Worm (Caenorhabditis elegans) whole organism, L2 larva: ENCODE measurements around the gene M05D6.9.

Source experiments
- C34F6.9 ChIP-seq: fragments of 150-350 bp; optimal IDR thresholded peaks from 2 replicates; lab custom pipeline; 2014; ENCODE audit warnings: missing biosample characterization, missing genetic modification characterization
- F13H6.1 ChIP-seq: sonication (generic microtip); optimal IDR thresholded peaks from 2 replicates; lab custom pipeline; 2016; ENCODE audit warnings: missing genetic modification characterization, missing compliant biosample characterization
- R02D3.7 ChIP-seq: fragments of 150-350 bp; optimal IDR thresholded peaks from 2 replicates; lab custom pipeline; 2014; ENCODE audit warnings: missing biosample characterization, missing genetic modification characterization
- ZK546.5 ChIP-seq: sonication (generic microtip); optimal IDR thresholded peaks from 2 replicates; lab custom pipeline; 2017; ENCODE audit warnings: missing biosample characterization, missing genetic modification characterization
- alr-1 ChIP-seq: fragments of 150-350 bp; optimal IDR thresholded peaks from 2 replicates; lab custom pipeline; 2014; ENCODE audit warnings: missing biosample characterization, missing genetic modification characterization
- aly-2 ChIP-seq: fragments of 150-350 bp; optimal IDR thresholded peaks from 2 replicates; lab custom pipeline; 2014; ENCODE audit warnings: missing biosample characterization, missing genetic modification characterization
- ama-1 ChIP-seq: fragments of 150-350 bp; optimal IDR thresholded peaks from 2 replicates; lab custom pipeline; 2018; ENCODE audit warnings: inconsistent platforms
- blmp-1 ChIP-seq: sonication (generic microtip); optimal IDR thresholded peaks from 2 replicates; lab custom pipeline; 2017; ENCODE audit warnings: missing genetic modification characterization, mild to moderate bottlenecking, missing compliant biosample characterization, antibody characterized with exemption, moderate library complexity; ENCODE audit not compliant: insufficient read depth
- ceh-16 ChIP-seq: fragments of 150-350 bp; optimal IDR thresholded peaks from 2 replicates; lab custom pipeline; 2014; ENCODE audit warnings: missing biosample characterization, missing genetic modification characterization
- crh-2 ChIP-seq: sonication (generic microtip); optimal IDR thresholded peaks from 2 replicates; lab custom pipeline; 2017; ENCODE audit warnings: missing biosample characterization, missing genetic modification characterization
- dmd-4 ChIP-seq: sonication (generic microtip); optimal IDR thresholded peaks from 2 replicates; lab custom pipeline; 2017; ENCODE audit warnings: missing biosample characterization, missing genetic modification characterization
- elt-3 ChIP-seq: sonication (generic microtip); optimal IDR thresholded peaks from 2 replicates; lab custom pipeline; 2017; ENCODE audit warnings: missing biosample characterization, missing genetic modification characterization
- gmeb-1 ChIP-seq: fragments of 150-350 bp; optimal IDR thresholded peaks from 2 replicates; lab custom pipeline; 2014; ENCODE audit warnings: missing biosample characterization, missing genetic modification characterization
- lin-11 ChIP-seq: fragments of 150-350 bp; sonication (generic microtip); optimal IDR thresholded peaks from 2 replicates; lab custom pipeline; 2014; ENCODE audit warnings: missing biosample characterization, missing genetic modification characterization, inconsistent platforms, mixed read lengths
- lin-13 ChIP-seq: fragments of 150-350 bp; optimal IDR thresholded peaks from 2 replicates; lab custom pipeline; 2014; ENCODE audit warnings: missing biosample characterization, missing genetic modification reagents, missing genetic modification characterization
- lin-39 ChIP-seq: fragments of 150-350 bp; optimal IDR thresholded peaks from 2 replicates; lab custom pipeline; 2014; ENCODE audit warnings: missing biosample characterization, missing genetic modification reagents, missing genetic modification characterization
- lsy-2 ChIP-seq, 2 experiments: fragments of 150-350 bp in 1 of 2; sonication (generic microtip) in 1 of 2; optimal IDR thresholded peaks; 2 replicates each; lab custom pipeline; 2014 to 2017; ENCODE audit warnings: missing biosample characterization in 2 of 2, missing genetic modification characterization in 2 of 2
- mab-5 ChIP-seq: fragments of 150-350 bp; optimal IDR thresholded peaks from 2 replicates; lab custom pipeline; 2014; ENCODE audit warnings: missing biosample characterization, missing genetic modification characterization
- nhr-11 ChIP-seq: fragments of 150-350 bp; optimal IDR thresholded peaks from 2 replicates; lab custom pipeline; 2014; ENCODE audit warnings: missing biosample characterization, missing genetic modification characterization
- nhr-12 ChIP-seq: fragments of 150-350 bp; optimal IDR thresholded peaks from 2 replicates; lab custom pipeline; 2014; ENCODE audit warnings: missing biosample characterization, missing genetic modification characterization
- nhr-129 ChIP-seq: fragments of 150-350 bp; optimal IDR thresholded peaks from 2 replicates; lab custom pipeline; 2014; ENCODE audit warnings: missing biosample characterization, missing genetic modification characterization
- nhr-21 ChIP-seq: fragments of 150-350 bp; optimal IDR thresholded peaks from 2 replicates; lab custom pipeline; 2014; ENCODE audit warnings: missing biosample characterization, missing genetic modification characterization
- nhr-23 ChIP-seq: fragments of 150-350 bp; optimal IDR thresholded peaks from 2 replicates; lab custom pipeline; 2014; ENCODE audit warnings: missing biosample characterization, missing genetic modification reagents, missing genetic modification characterization
- nhr-237 ChIP-seq: fragments of 150-350 bp; optimal IDR thresholded peaks from 2 replicates; lab custom pipeline; 2014; ENCODE audit warnings: missing biosample characterization, missing genetic modification characterization
- nhr-25 ChIP-seq: fragments of 150-350 bp; sonication (generic microtip); optimal IDR thresholded peaks from 3 replicates; lab custom pipeline; 2014; ENCODE audit warnings: missing biosample characterization, missing genetic modification characterization
- nhr-77 ChIP-seq: fragments of 150-350 bp; optimal IDR thresholded peaks from 2 replicates; lab custom pipeline; 2014; ENCODE audit warnings: missing biosample characterization, missing genetic modification characterization
- peb-1 ChIP-seq: fragments of 150-350 bp; optimal IDR thresholded peaks from 2 replicates; lab custom pipeline; 2014; ENCODE audit warnings: missing biosample characterization, missing genetic modification characterization
- sma-3 ChIP-seq: sonication (generic microtip); optimal IDR thresholded peaks from 2 replicates; lab custom pipeline; 2016; ENCODE audit warnings: missing genetic modification reagents, missing genetic modification characterization, missing compliant biosample characterization
- sma-9 ChIP-seq, 2 experiments: fragments of 150-350 bp in 1 of 2; sonication (generic microtip) in 1 of 2; optimal IDR thresholded peaks; 2 replicates each; lab custom pipeline; 2014 to 2016; ENCODE audit warnings: missing genetic modification characterization in 2 of 2, mild to moderate bottlenecking in 1 of 2, missing biosample characterization in 1 of 2, missing compliant biosample characterization in 1 of 2, missing genetic modification reagents in 1 of 2, moderate library complexity in 1 of 2
- snpc-4 ChIP-seq: fragments of 150-350 bp; optimal IDR thresholded peaks from 2 replicates; lab custom pipeline; 2014; ENCODE audit warnings: missing biosample characterization, missing genetic modification characterization
- unc-39 ChIP-seq: fragments of 150-350 bp; optimal IDR thresholded peaks from 2 replicates; lab custom pipeline; 2014; ENCODE audit warnings: missing biosample characterization, missing genetic modification characterization
- unc-55 ChIP-seq: fragments of 150-350 bp; sonication (generic microtip); optimal IDR thresholded peaks from 3 replicates; lab custom pipeline; 2014; ENCODE audit warnings: missing biosample characterization, missing genetic modification reagents, missing genetic modification characterization
- zag-1 ChIP-seq: fragments of 150-350 bp; optimal IDR thresholded peaks from 2 replicates; lab custom pipeline; 2014; ENCODE audit warnings: missing biosample characterization, missing genetic modification characterization
- ztf-1 ChIP-seq: fragments of 200-800 bp; sonication (Bioruptor generic); conservative IDR thresholded peaks from 2 replicates; pipeline ENCODE4 v1.3.6; 2022; ENCODE audit warnings: missing genetic modification characterization, missing compliant biosample characterization
- ztf-11 ChIP-seq: sonication (generic microtip); optimal IDR thresholded peaks from 2 replicates; lab custom pipeline; 2017; ENCODE audit warnings: missing biosample characterization, missing genetic modification characterization

Gene M05D6.9

DNA sequence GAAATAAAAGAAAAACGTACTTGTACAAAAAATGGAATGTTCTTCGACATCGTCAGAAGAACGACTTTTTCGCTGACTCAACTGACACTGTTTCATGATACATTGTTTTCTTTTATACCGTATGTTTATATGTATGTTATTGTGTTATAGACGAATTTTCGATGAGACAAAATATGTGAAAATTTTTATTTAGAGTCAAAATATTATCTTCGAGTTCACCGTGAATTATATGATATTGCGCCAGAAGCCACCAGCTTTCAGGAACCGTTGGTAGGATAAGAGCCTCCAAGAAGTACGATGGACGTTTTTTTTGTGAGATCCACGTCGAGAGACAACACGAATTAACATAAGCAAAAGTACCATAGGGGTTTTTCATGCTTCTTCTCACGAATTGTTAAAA, 38.0 kb upstream of the M05D6.9 start, which contains the start of gene F22B5.6:
Gene F22B5.6, minus strand, starts transcription at position 101 of the 400 bp plus-strand sequence.
- TF ChIP-seq ama-1 (lab: Kevin White, UChicago) (no peak), ztf-11 (tag; lab: Kevin White, UChicago) (no peak), unc-39 (tag; lab: Kevin White, UChicago) (no peak), snpc-4 (no peak), blmp-1 (tag; lab: Kevin White, UChicago) (no peak)

DNA sequence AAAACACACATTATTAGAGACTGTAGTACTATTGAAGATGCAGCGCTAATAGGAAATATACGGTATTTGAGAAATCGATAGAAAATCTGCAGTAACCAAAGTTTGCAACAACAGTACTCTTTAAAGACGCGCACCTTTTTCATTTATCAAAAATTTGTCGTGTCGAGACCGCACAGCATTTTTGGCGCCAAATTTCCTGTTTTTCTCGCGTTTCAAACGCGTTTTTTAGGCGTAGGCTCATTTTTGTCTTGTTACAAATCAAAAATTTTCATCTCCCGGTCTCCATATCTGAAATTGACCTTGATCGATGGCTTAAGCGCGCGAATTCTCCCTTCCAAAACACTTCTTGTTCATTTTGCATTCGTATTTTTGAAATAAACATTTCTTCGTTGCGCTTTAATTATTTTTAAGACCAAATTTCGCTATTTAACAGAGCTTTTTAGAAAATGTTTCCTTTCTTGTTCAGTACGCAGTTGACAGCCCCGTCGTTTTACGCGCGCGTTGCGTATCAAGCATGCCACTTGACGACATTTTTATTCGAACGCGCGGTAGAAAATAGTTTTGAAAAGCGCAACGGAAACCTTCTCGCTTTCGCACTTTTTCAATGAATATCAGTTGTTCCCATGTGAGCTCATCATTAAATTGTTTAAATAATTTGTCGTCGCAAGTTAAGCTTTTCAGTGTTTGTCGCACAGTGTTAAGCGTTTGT, 37.2 kb upstream of the M05D6.9 start:
- TF ChIP-seq nhr-77 (tag; lab: Kevin White, UChicago) (no peak), nhr-25 (tag; lab: Kevin White, UChicago) (no peak), lin-13 (GFP tag; lab: Kevin White, UChicago) (no peak), F13H6.1 (tag; lab: Kevin White, UChicago) (no peak), lin-39 (tag; lab: Kevin White, UChicago) (no peak), peb-1 (tag; lab: Kevin White, UChicago) (no peak), zag-1 (no peak), ZK546.5 (no peak), nhr-129 (tag; lab: Kevin White, UChicago) (no peak), snpc-4 (no peak), nhr-12 (no peak), ama-1 (lab: Kevin White, UChicago) (no peak), nhr-237 (no peak), elt-3 (tag; lab: Kevin White, UChicago) (no peak), mab-5 (tag; lab: Kevin White, UChicago) (no peak), nhr-11 (tag; lab: Kevin White, UChicago) (no peak)

DNA sequence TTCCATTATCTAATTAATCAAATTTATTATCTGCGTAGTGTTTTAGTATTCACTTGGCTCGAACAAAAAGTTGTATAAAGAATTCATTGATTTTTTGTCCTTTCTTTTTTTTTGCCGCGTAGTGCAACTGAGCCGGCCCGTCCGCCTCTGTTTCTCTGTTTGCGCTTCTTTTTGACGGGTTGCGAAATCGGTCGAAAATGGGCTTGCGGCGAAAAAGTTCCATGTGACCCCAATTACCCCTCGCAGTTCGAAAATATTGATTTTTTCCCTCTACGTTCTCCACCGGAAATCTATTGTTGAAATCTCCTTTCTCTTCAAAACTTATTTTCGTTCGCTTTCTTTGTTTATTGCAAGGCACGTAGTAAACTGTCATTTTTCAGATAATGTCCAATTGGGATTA, 36.6 kb upstream of the M05D6.9 start, which contains the start of gene zyg-9:
Gene zyg-9, plus strand, starts transcription at position 381 of the 400 bp plus-strand sequence.
- TF ChIP-seq aly-2 (tag; lab: Kevin White, UChicago) = no peak
- peak in 1 of 2 experiments; percentile 29 for TF ChIP-seq lsy-2 (tag; optimal IDR thresholded peaks at IDR 0.05; lab: Kevin White, UChicago)
- TF ChIP-seq nhr-11 (tag; lab: Kevin White, UChicago) = no peak
- TF ChIP-seq nhr-129 (tag; lab: Kevin White, UChicago) = peak; percentile 26
- TF ChIP-seq C34F6.9 (tag; lab: Kevin White, UChicago) = peak; percentile 63
- no peak for TF ChIP-seq ztf-1 (GFP tag; lab: Robert Waterston, UW)
- peak; percentile 30 for TF ChIP-seq unc-55 (GFP tag; lab: Kevin White, UChicago)
- no peak for TF ChIP-seq sma-9 (GFP tag; optimal IDR thresholded peaks at IDR 0.05; lab: Kevin White, UChicago)
- no peak for TF ChIP-seq sma-9 (tag; optimal IDR thresholded peaks at IDR 0.05; lab: Kevin White, UChicago)
- TF ChIP-seq ceh-16 = no peak
- no peak for TF ChIP-seq blmp-1 (tag; lab: Kevin White, UChicago)
- no peak for TF ChIP-seq nhr-21

DNA sequence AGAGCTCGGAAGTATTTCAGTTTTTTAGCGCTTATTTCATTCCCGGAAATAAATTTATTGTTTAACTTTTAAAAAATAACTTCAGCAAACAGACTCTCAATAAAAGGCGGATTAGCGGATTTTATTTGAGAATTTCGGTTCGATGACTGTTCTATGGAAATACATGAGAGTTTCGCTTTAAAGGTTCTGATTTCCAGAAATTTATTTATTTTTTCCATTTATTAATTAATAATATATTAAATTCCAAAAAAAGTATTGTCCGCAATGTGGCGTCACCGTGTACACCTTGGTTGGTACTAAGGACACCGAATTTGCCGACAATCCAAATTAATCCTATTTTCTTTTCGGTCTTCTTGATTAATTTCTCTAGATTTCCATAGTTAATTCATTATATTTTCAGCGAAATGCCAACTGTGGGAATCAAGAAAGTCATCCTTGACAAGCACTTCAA, 29.6 kb upstream of the M05D6.9 start, which contains the start of gene fars-3:
Gene fars-3, plus strand, starts transcription at position 401 of the 451 bp plus-strand sequence.
- no peak for TF ChIP-seq nhr-11 (tag; lab: Kevin White, UChicago)
- TF ChIP-seq gmeb-1 (tag; lab: Kevin White, UChicago) = no peak
- TF ChIP-seq lin-39 (tag; lab: Kevin White, UChicago) = no peak
- TF ChIP-seq nhr-12 = no peak
- TF ChIP-seq blmp-1 (tag; lab: Kevin White, UChicago) = no peak
- TF ChIP-seq aly-2 (tag; lab: Kevin White, UChicago) = no peak
- TF ChIP-seq ceh-16 = no peak
- TF ChIP-seq crh-2 = no peak
- no peak for TF ChIP-seq sma-3 (GFP tag; lab: Kevin White, UChicago)
- TF ChIP-seq dmd-4 = no peak
- no peak for TF ChIP-seq alr-1 (tag; lab: Kevin White, UChicago)
- TF ChIP-seq ama-1 (lab: Kevin White, UChicago) = peak; percentile 26
- TF ChIP-seq C34F6.9 (tag; lab: Kevin White, UChicago) = peak; percentile 39
- TF ChIP-seq nhr-23 (tag; lab: Kevin White, UChicago) = no peak
- TF ChIP-seq lin-11 (tag; lab: Kevin White, UChicago) = no peak
- peak in 1 of 2 experiments; percentile 49 for TF ChIP-seq lsy-2 (tag; optimal IDR thresholded peaks at IDR 0.05; lab: Kevin White, UChicago)
- TF ChIP-seq nhr-77 (tag; lab: Kevin White, UChicago) = no peak
- TF ChIP-seq mab-5 (tag; lab: Kevin White, UChicago) = no peak
- TF ChIP-seq nhr-21 = no peak
- no peak for TF ChIP-seq ztf-1 (GFP tag; lab: Robert Waterston, UW)
- no peak for TF ChIP-seq R02D3.7 (tag; lab: Kevin White, UChicago)
